Worm (Caenorhabditis elegans): Measurements from ENCODE around the gene str-136.

Gene str-136

ce11 chrV:8259016-8259415 is 19.7 kb downstream of the str-136 start, which contains the start of gene C16D9.1:
TSS of gene C16D9.1 (plus strand) at chrV:8259316.
- TF ChIP-seq ceh-16 (tag; optimal IDR thresholded peaks at IDR 0.05): no peak
- TF ChIP-seq unc-62 (GFP tag; optimal IDR thresholded peaks at IDR 0.05): no peak
- TF ChIP-seq peb-1 (tag; optimal IDR thresholded peaks at IDR 0.05): no peak
- no peak for TF ChIP-seq Y55F3AM.14 (GFP tag; optimal IDR thresholded peaks at IDR 0.05)
- TF ChIP-seq egl-27 (tag; optimal IDR thresholded peaks at IDR 0.05): no peak
- TF ChIP-seq elt-1 (tag; optimal IDR thresholded peaks at IDR 0.05): no peak
- TF ChIP-seq ceh-82 (tag; optimal IDR thresholded peaks at IDR 0.05): no peak
- TF ChIP-seq nhr-6 (tag; optimal IDR thresholded peaks at IDR 0.05): no peak
- no peak for TF ChIP-seq R02D3.7 (tag; optimal IDR thresholded peaks at IDR 0.05)

ce11 chrV:8254973-8255372 is 23.8 kb downstream of the str-136 start:
- TF ChIP-seq nhr-25 (tag; optimal IDR thresholded peaks at IDR 0.05) (no peak), dmd-4 (tag; optimal IDR thresholded peaks at IDR 0.05) (no peak), elt-1 (tag; optimal IDR thresholded peaks at IDR 0.05) (no peak), nhr-12 (tag; optimal IDR thresholded peaks at IDR 0.05) (no peak), Y55F3AM.14 (GFP tag; optimal IDR thresholded peaks at IDR 0.05) (no peak), nhr-11 (tag; optimal IDR thresholded peaks at IDR 0.05) (no peak), ceh-16 (tag; optimal IDR thresholded peaks at IDR 0.05) (no peak), ztf-11 (tag; optimal IDR thresholded peaks at IDR 0.05) (no peak), peb-1 (tag; optimal IDR thresholded peaks at IDR 0.05) (no peak)

DNA sequence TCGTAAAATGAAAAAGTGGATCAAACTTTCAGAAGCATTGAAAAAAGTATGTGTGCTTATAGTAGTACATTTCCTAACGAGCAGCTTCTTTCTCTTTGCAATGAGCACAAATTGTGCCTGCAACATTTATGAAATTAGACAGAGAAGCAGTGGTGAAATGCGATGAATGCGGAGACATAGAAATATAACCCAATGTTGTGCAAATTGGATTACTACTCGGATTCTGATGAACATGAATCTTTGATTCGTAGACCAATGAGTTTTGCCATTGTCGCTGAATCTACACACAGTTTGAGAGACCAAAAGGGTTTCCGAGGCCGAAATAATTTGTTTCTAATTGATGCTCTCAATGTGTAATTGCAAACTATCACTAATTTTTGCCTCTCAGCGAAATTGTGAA is 24.8 kb downstream of the str-136 start:
- TF ChIP-seq mab-5 (tag; optimal IDR thresholded peaks at IDR 0.05): no peak
- no peak for TF ChIP-seq sem-4 (tag; optimal IDR thresholded peaks at IDR 0.05)
- no peak for TF ChIP-seq nhr-237 (tag; optimal IDR thresholded peaks at IDR 0.05)
- no peak for TF ChIP-seq nhr-25 (tag; optimal IDR thresholded peaks at IDR 0.05)
- no peak for TF ChIP-seq snpc-4 (tag; optimal IDR thresholded peaks at IDR 0.05)
- no peak for TF ChIP-seq elt-3 (tag; optimal IDR thresholded peaks at IDR 0.05)

ce11 chrV:8252532-8252931 is 26.2 kb downstream of the str-136 start:
- TF ChIP-seq lsy-2 (tag; optimal IDR thresholded peaks at IDR 0.05) (peak in 1 of 2 experiments; percentile 16), mab-5 (tag; optimal IDR thresholded peaks at IDR 0.05) (peak; percentile 33), ceh-82 (tag; optimal IDR thresholded peaks at IDR 0.05) (no peak), unc-55 (GFP tag; optimal IDR thresholded peaks at IDR 0.05) (no peak), sma-9 (GFP tag; optimal IDR thresholded peaks at IDR 0.05) (peak; percentile 27), sma-9 (tag; optimal IDR thresholded peaks at IDR 0.05) (no peak), nhr-129 (tag; optimal IDR thresholded peaks at IDR 0.05) (peak; percentile 34), mbf-1 (tag; optimal IDR thresholded peaks at IDR 0.05) (no peak), elt-1 (tag; optimal IDR thresholded peaks at IDR 0.05) (no peak)

ce11 chrV:8251075-8251474 is 27.7 kb downstream of the str-136 start:
- TF ChIP-seq nhr-77 (tag; optimal IDR thresholded peaks at IDR 0.05): no peak
- peak; percentile 18 for TF ChIP-seq nhr-129 (tag; optimal IDR thresholded peaks at IDR 0.05)
- TF ChIP-seq C34F6.9 (tag; optimal IDR thresholded peaks at IDR 0.05): peak; percentile 16

DNA sequence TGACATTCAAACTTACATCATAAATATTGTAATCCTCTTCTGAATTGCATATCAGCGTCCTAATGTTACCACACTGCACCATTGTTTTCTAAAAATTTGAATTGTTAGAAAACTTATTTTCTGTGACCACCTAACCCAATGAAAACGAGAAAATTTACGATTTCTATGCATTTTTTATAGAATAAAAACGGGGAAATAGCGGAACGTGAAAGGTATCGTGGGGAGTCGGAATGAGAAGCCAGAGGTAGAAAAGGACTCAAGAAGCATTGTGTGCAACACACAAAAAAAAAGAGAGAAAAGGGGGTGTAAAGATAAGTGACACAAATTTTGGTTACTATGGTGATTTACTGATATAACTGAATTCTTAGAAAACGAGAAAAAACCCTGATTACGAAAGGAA is 28.5 kb downstream of the str-136 start, which contains the start of gene C16D9.6:
Gene C16D9.6 (minus strand): TSS at position 101 of the 400 bp plus-strand sequence.
- TF ChIP-seq nhr-12 (tag; optimal IDR thresholded peaks at IDR 0.05) (no peak), C34F6.9 (tag; optimal IDR thresholded peaks at IDR 0.05) (no peak), ZK546.5 (tag; optimal IDR thresholded peaks at IDR 0.05) (no peak)

ce11 chrV:8247311-8248105 is 31.2 kb downstream of the str-136 start:
- TF ChIP-seq ZK546.5 (tag; optimal IDR thresholded peaks at IDR 0.05) (no peak), gmeb-1 (tag; optimal IDR thresholded peaks at IDR 0.05) (peak; percentile 84), lin-13 (GFP tag; optimal IDR thresholded peaks at IDR 0.05) (peak; percentile 65), nhr-6 (tag; optimal IDR thresholded peaks at IDR 0.05) (no peak), nhr-10 (tag; optimal IDR thresholded peaks at IDR 0.05) (no peak), nhr-237 (tag; optimal IDR thresholded peaks at IDR 0.05) (peak; percentile 30), unc-55 (GFP tag; optimal IDR thresholded peaks at IDR 0.05) (peak; percentile 10), ceh-16 (tag; optimal IDR thresholded peaks at IDR 0.05) (peak; percentile 2), peb-1 (tag; optimal IDR thresholded peaks at IDR 0.05) (no peak), mdl-1 (tag; optimal IDR thresholded peaks at IDR 0.05) (peak; percentile 17 to 42), F13H6.1 (tag; optimal IDR thresholded peaks at IDR 0.05) (peak; percentile 68), egl-27 (tag; optimal IDR thresholded peaks at IDR 0.05) (peak; percentile 61), nhr-11 (tag; optimal IDR thresholded peaks at IDR 0.05) (no peak), zag-1 (tag; optimal IDR thresholded peaks at IDR 0.05) (no peak), mbf-1 (tag; optimal IDR thresholded peaks at IDR 0.05) (no peak), lsy-2 (tag; optimal IDR thresholded peaks at IDR 0.05) (peak; percentile 46 to 56), R02D3.7 (tag; optimal IDR thresholded peaks at IDR 0.05) (no peak), unc-39 (tag; optimal IDR thresholded peaks at IDR 0.05) (no peak), ztf-11 (tag; optimal IDR thresholded peaks at IDR 0.05) (no peak), C34F6.9 (tag; optimal IDR thresholded peaks at IDR 0.05) (peak; percentile 23), ztf-1 (GFP tag; conservative IDR thresholded peaks at IDR 0.05) (no peak), sem-4 (tag; optimal IDR thresholded peaks at IDR 0.05) (peak; percentile 37), elt-1 (tag; optimal IDR thresholded peaks at IDR 0.05) (no peak), snpc-4 (tag; optimal IDR thresholded peaks at IDR 0.05) (peak; percentile 98), crh-2 (tag; optimal IDR thresholded peaks at IDR 0.05) (peak; percentile 78), skn-1 (tag; optimal IDR thresholded peaks at IDR 0.05) (no peak)

Measured in whole organism, L2 larva.